Worm (Caenorhabditis elegans): ENCODE results near the gene ZK1320.3.

The ZK1320.3 gene

DNA sequence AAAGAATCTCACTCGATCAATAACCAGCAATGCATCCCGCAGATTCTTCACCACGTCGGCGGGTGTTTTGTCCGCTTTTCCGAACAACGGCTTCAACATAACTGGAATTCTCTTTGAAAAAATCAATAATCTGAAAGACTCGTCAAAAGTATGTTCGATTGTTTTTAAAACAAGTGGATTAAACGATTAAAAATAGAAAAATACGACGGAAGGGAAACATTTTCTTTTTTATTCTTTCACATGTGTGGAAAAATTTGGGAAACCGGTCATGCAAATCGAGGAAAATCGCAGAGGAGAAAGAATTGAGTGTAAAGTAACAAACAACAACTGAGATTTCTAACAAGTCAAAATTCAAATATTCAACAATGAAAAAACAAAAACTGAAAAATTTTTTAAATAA is 43.4 kb upstream of the ZK1320.3 start, which contains the start of gene mop-25.2:
Gene mop-25.2 (minus strand): TSS at position 101 of the 400 bp plus-strand sequence.
- TF ChIP-seq pha-4 (tag; optimal IDR thresholded peaks at IDR 0.05), result no peak
- TF ChIP-seq unc-39 (tag; optimal IDR thresholded peaks at IDR 0.05), result no peak

- TF ChIP-seq mep-1 (tag; optimal IDR thresholded peaks at IDR 0.05) (no peak), hlh-1 (tag; optimal IDR thresholded peaks at IDR 0.05) (no peak), pha-4 (tag; optimal IDR thresholded peaks at IDR 0.05) (no peak), nhr-28 (tag; optimal IDR thresholded peaks at IDR 0.05) (no peak), M03D4.4 (tag; optimal IDR thresholded peaks at IDR 0.05) (no peak)
Measured at ce11 chrII:9700363-9700762, 40.1 kb upstream of the ZK1320.3 start, which contains the start of the genes Y53C12A.8 and Y53C12A.7. TSS of gene Y53C12A.8 (minus strand) at chrII:9700463. TSS of gene Y53C12A.7 (plus strand) at chrII:9700543.

DNA sequence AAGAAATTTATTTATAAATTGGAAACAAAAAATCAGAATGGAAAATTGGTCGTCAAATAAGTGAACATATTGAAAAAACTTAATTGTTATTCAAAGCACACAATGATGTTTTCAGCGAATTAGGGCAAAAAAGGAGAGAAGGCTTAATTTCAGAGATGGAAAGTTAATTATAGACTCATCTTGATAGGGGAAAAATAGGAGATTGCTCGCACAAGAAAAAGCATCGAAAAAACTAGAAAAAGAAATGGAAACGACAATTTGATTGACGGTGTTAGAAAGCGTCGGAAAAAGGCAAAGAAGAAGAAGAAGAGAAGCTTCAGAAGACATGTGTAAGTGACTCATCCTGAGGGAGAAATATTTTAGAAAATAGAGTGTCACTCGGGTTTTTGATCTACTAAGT is 35.7 kb upstream of the ZK1320.3 start:
- TF ChIP-seq unc-120 (tag; optimal IDR thresholded peaks at IDR 0.05; ENCODE audit: poor library complexity, severe bottlenecking) (no peak), ztf-11 (tag; optimal IDR thresholded peaks at IDR 0.05) (no peak), cnd-1 (tag; optimal IDR thresholded peaks at IDR 0.05) (no peak), tbx-8 (GFP tag; optimal IDR thresholded peaks at IDR 0.05) (no peak), ces-1 (GFP tag; optimal IDR thresholded peaks at IDR 0.05) (peak; percentile 17)

- TF ChIP-seq pha-4 (tag; optimal IDR thresholded peaks at IDR 0.05) (no peak), tbx-8 (GFP tag; optimal IDR thresholded peaks at IDR 0.05) (no peak), hlh-1 (tag; optimal IDR thresholded peaks at IDR 0.05) (no peak), nhr-237 (tag; optimal IDR thresholded peaks at IDR 0.05) (no peak), ces-1 (GFP tag; optimal IDR thresholded peaks at IDR 0.05) (no peak), flh-1 (GFP tag; optimal IDR thresholded peaks at IDR 0.05) (no peak), lsy-2 (tag; optimal IDR thresholded peaks at IDR 0.05) (no peak), sptf-1 (tag; optimal IDR thresholded peaks at IDR 0.05) (no peak), M03D4.4 (tag; optimal IDR thresholded peaks at IDR 0.05) (no peak), lin-32 (GFP tag; optimal IDR thresholded peaks at IDR 0.05) (no peak), ham-2 (GFP tag; optimal IDR thresholded peaks at IDR 0.05) (no peak), bed-3 (GFP tag; optimal IDR thresholded peaks at IDR 0.05) (no peak), ceh-39 (tag; optimal IDR thresholded peaks at IDR 0.05) (no peak), nhr-2 (tag; optimal IDR thresholded peaks at IDR 0.05) (no peak), cnd-1 (tag; optimal IDR thresholded peaks at IDR 0.05) (no peak), nhr-12 (tag; optimal IDR thresholded peaks at IDR 0.05) (no peak), mep-1 (tag; optimal IDR thresholded peaks at IDR 0.05) (no peak)
Measured at ce11 chrII:9691839-9692238, 31.6 kb upstream of the ZK1320.3 start, which contains the start of gene nlp-11. TSS of gene nlp-11 (minus strand) at chrII:9691939.

DNA sequence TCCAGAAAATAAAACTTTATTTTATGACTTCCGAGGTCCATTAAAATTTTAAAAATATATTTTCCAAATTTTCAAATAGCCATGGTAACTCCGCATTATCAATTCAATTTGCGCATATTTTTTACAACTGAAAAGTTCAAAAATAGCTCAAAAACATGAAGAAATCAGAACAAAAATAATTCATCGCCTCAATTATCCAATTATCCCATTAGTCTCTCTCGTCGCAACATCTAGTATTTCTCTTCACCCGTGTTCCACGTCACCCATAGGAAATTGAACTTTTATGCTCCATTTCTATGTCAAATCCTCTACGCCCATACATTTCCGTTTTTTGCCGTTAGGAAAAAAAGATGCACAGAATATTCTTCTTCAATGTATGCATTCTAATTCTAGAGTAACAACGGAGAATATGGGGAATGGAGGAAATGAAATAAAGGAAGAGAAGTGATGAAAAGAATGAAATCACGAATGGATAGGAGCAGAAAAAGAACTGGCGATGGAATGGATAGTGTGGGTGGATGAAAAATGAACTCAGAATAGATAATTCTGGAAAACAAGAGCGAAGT is 29.9 kb upstream of the ZK1320.3 start:
- TF ChIP-seq flh-1 (GFP tag; optimal IDR thresholded peaks at IDR 0.05), result no peak
- TF ChIP-seq ces-1 (GFP tag; optimal IDR thresholded peaks at IDR 0.05), result peak; percentile 48
- TF ChIP-seq unc-39 (tag; optimal IDR thresholded peaks at IDR 0.05), result no peak

- TF ChIP-seq mls-2 (tag; optimal IDR thresholded peaks at IDR 0.05), result no peak
- no peak for TF ChIP-seq ztf-11 (tag; optimal IDR thresholded peaks at IDR 0.05)
- no peak for TF ChIP-seq ham-2 (GFP tag; optimal IDR thresholded peaks at IDR 0.05)
- TF ChIP-seq flh-1 (GFP tag; optimal IDR thresholded peaks at IDR 0.05), result no peak
- no peak for TF ChIP-seq pha-4 (tag; optimal IDR thresholded peaks at IDR 0.05)
- no peak for TF ChIP-seq M03D4.4 (tag; optimal IDR thresholded peaks at IDR 0.05)
- TF ChIP-seq ceh-43 (GFP tag; optimal IDR thresholded peaks at IDR 0.05), result no peak
- no peak for TF ChIP-seq elt-3 (tag; optimal IDR thresholded peaks at IDR 0.05)
- TF ChIP-seq blmp-1 (tag; optimal IDR thresholded peaks at IDR 0.05), result no peak
- TF ChIP-seq unc-39 (tag; optimal IDR thresholded peaks at IDR 0.05), result no peak
- no peak for TF ChIP-seq lin-13 (tag; optimal IDR thresholded peaks at IDR 0.05)
- no peak for TF ChIP-seq sem-2 (GFP tag; optimal IDR thresholded peaks at IDR 0.05)
- no peak for TF ChIP-seq sptf-1 (tag; optimal IDR thresholded peaks at IDR 0.05)
- TF ChIP-seq bed-3 (GFP tag; optimal IDR thresholded peaks at IDR 0.05), result no peak
- TF ChIP-seq hlh-1 (tag; optimal IDR thresholded peaks at IDR 0.05), result no peak
- TF ChIP-seq mab-5 (tag; optimal IDR thresholded peaks at IDR 0.05), result no peak
- no peak for TF ChIP-seq unc-62 (GFP tag; optimal IDR thresholded peaks at IDR 0.05)
Measured at ce11 chrII:9686663-9687193, 26.5 kb upstream of the ZK1320.3 start, which contains the start of gene ZK1320.9. TSS of gene ZK1320.9 (minus strand) at chrII:9686713.
